Worm (Caenorhabditis elegans): ENCODE data around the gene Y102A11A.1.

Y102A11A.1 gene

ce11 chrX:2093169-2093568, 41.5 kb downstream of the Y102A11A.1 start, which contains the start of gene col-164:
Gene col-164 (plus strand): TSS chrX:2093469.
- TF ChIP-seq ama-1 (optimal IDR thresholded peaks at IDR 0.05): no peak
- no peak for TF ChIP-seq ceh-36 (tag; optimal IDR thresholded peaks at IDR 0.05)
- no peak for TF ChIP-seq tbx-37 (GFP tag; conservative IDR thresholded peaks at IDR 0.05)
- no peak for TF ChIP-seq sea-1 (GFP tag; conservative IDR thresholded peaks at IDR 0.05)
- TF ChIP-seq tbx-11 (GFP tag; IDR thresholded peaks at IDR 0.05): no peak
- no peak for TF ChIP-seq ets-7 (tag; optimal IDR thresholded peaks at IDR 0.05)
- no peak for TF ChIP-seq hmg-4 (GFP tag; optimal IDR thresholded peaks at IDR 0.05)
- TF ChIP-seq scrt-1 (GFP tag; IDR thresholded peaks at IDR 0.05): no peak
- TF ChIP-seq hnd-1 (tag; optimal IDR thresholded peaks at IDR 0.05): no peak
- no peak for TF ChIP-seq pes-1 (GFP tag; IDR thresholded peaks at IDR 0.05)
- TF ChIP-seq aly-1 (tag; optimal IDR thresholded peaks at IDR 0.05): no peak
- no peak for TF ChIP-seq flt-1 (GFP tag; IDR thresholded peaks at IDR 0.05)

- TF ChIP-seq ets-7 (tag; optimal IDR thresholded peaks at IDR 0.05) (no peak), aly-1 (tag; optimal IDR thresholded peaks at IDR 0.05) (no peak), pes-1 (GFP tag; IDR thresholded peaks at IDR 0.05) (no peak), hmg-4 (GFP tag; optimal IDR thresholded peaks at IDR 0.05) (no peak), ceh-13 (GFP tag; optimal IDR thresholded peaks at IDR 0.05) (no peak), sea-1 (GFP tag; conservative IDR thresholded peaks at IDR 0.05) (no peak), hnd-1 (tag; optimal IDR thresholded peaks at IDR 0.05) (no peak), ama-1 (optimal IDR thresholded peaks at IDR 0.05) (no peak), hmbx-1 (tag; optimal IDR thresholded peaks at IDR 0.05) (no peak), B0310.2 (tag; optimal IDR thresholded peaks at IDR 0.05) (no peak), flt-1 (GFP tag; IDR thresholded peaks at IDR 0.05) (no peak), scrt-1 (GFP tag; IDR thresholded peaks at IDR 0.05) (no peak), tra-4 (tag; optimal IDR thresholded peaks at IDR 0.05) (no peak), ceh-36 (tag; optimal IDR thresholded peaks at IDR 0.05) (no peak), tbx-37 (GFP tag; conservative IDR thresholded peaks at IDR 0.05) (no peak)
Observed at ce11 chrX:2094094-2094493, 42.5 kb downstream of the Y102A11A.1 start.

- TF ChIP-seq scrt-1 (GFP tag; IDR thresholded peaks at IDR 0.05): no peak
- TF ChIP-seq F13C5.2 (tag; optimal IDR thresholded peaks at IDR 0.05): no peak
- TF ChIP-seq ceh-36 (tag; optimal IDR thresholded peaks at IDR 0.05): no peak
- TF ChIP-seq hmbx-1 (tag; optimal IDR thresholded peaks at IDR 0.05): no peak
- no peak for TF ChIP-seq pes-1 (GFP tag; IDR thresholded peaks at IDR 0.05)
- no peak for TF ChIP-seq hmg-4 (GFP tag; optimal IDR thresholded peaks at IDR 0.05)
- no peak for TF ChIP-seq tbx-37 (GFP tag; conservative IDR thresholded peaks at IDR 0.05)
- no peak for TF ChIP-seq tbx-11 (GFP tag; IDR thresholded peaks at IDR 0.05)
- TF ChIP-seq aly-1 (tag; optimal IDR thresholded peaks at IDR 0.05): no peak
- no peak for TF ChIP-seq hnd-1 (tag; optimal IDR thresholded peaks at IDR 0.05)
- TF ChIP-seq B0310.2 (tag; optimal IDR thresholded peaks at IDR 0.05): no peak
- no peak for TF ChIP-seq ceh-13 (GFP tag; optimal IDR thresholded peaks at IDR 0.05)
- TF ChIP-seq ets-7 (tag; optimal IDR thresholded peaks at IDR 0.05): no peak
- no peak for TF ChIP-seq sea-1 (GFP tag; conservative IDR thresholded peaks at IDR 0.05)
- no peak for TF ChIP-seq tra-4 (tag; optimal IDR thresholded peaks at IDR 0.05)
- no peak for TF ChIP-seq flt-1 (GFP tag; IDR thresholded peaks at IDR 0.05)
- no peak for TF ChIP-seq ama-1 (optimal IDR thresholded peaks at IDR 0.05)
Observed at ce11 chrX:2096804-2097203, 45.2 kb downstream of the Y102A11A.1 start, which contains the start of gene T21D9.2. Gene T21D9.2 (minus strand): TSS chrX:2096904.

- no peak for TF ChIP-seq B0310.2 (tag; optimal IDR thresholded peaks at IDR 0.05)
- TF ChIP-seq scrt-1 (GFP tag; IDR thresholded peaks at IDR 0.05): no peak
- TF ChIP-seq tbx-11 (GFP tag; IDR thresholded peaks at IDR 0.05): no peak
- TF ChIP-seq pes-1 (GFP tag; IDR thresholded peaks at IDR 0.05): no peak
- TF ChIP-seq F13C5.2 (tag; optimal IDR thresholded peaks at IDR 0.05): no peak
Observed at ce11 chrX:2099002-2099401, 47.4 kb downstream of the Y102A11A.1 start.
